Fruit fly (Drosophila melanogaster): ENCODE data around the gene CG7443.
A peak's percentile ranks its signal among the peaks of the same experiment; 100 is the strongest.

CG7443 gene

DNA sequence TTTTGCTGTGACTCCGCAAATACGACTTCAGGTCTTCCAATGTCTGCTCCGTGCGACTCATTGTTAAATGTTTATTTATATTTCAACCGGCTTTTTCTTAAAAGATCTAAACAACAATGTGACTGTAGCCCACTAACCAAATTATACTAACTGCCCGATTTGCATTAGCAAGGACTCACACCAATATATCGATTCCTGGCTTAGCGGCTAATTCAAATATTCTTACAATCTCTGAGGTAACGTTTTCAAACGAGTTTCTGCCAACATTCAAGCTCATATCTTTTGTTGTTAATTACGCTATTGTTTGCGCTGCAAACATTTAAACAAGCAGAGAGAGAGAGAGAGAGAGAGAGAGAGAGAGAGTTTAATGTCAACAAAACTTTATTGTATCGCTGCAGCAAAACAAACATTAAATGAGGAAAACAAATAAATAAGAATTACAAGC, 15.6 kb upstream of the CG7443 start, which contains the start of gene tex (continued):
- no peak for TF ChIP-seq prd (optimal IDR thresholded peaks at IDR 0.05)
- TF ChIP-seq prd (GFP tag; IDR thresholded peaks at IDR 0.05): no peak
- TF ChIP-seq C15 (GFP tag; IDR thresholded peaks at IDR 0.05): no peak
- TF ChIP-seq Fer3 (tag; optimal IDR thresholded peaks at IDR 0.05): peak; percentile 18
- peak; percentile 89 for TF ChIP-seq Asciz (GFP tag; optimal IDR thresholded peaks at IDR 0.05)
- peak; percentile 1 for TF ChIP-seq fd102C (GFP tag; optimal IDR thresholded peaks at IDR 0.05)
- peak; percentile 38 for TF ChIP-seq unpg (GFP tag; optimal IDR thresholded peaks at IDR 0.05)
- TF ChIP-seq ewg (GFP tag; optimal IDR thresholded peaks at IDR 0.05): no peak
- TF ChIP-seq kni (GFP tag; optimal IDR thresholded peaks at IDR 0.05): peak; percentile 68
- TF ChIP-seq sna (GFP tag; IDR thresholded peaks at IDR 0.05; ENCODE audit: partially characterized antibody): 0 out of 2 replicates have a peak, but pooled peaks have one; percentile 44
- TF ChIP-seq Hr78 (GFP tag; optimal IDR thresholded peaks at IDR 0.05): peak in 1 of 2 experiments; percentile 1
- TF ChIP-seq CG4328 (GFP tag; optimal IDR thresholded peaks at IDR 0.05): no peak
- TF ChIP-seq Blimp-1 (GFP tag; optimal IDR thresholded peaks at IDR 0.05): peak; percentile 67
- no peak for TF ChIP-seq trh (GFP tag; optimal IDR thresholded peaks at IDR 0.05)
- TF ChIP-seq dati (GFP tag; IDR thresholded peaks at IDR 0.05): no peak
- peak; percentile 27; the same call in 1 of the 3 replicates for TF ChIP-seq knrl (GFP tag; IDR thresholded peaks at IDR 0.05; ENCODE audit: partially characterized antibody)
- peak; percentile 52 for TF ChIP-seq CG12236 (GFP tag; optimal IDR thresholded peaks at IDR 0.05)
- no peak for TF ChIP-seq CG1792 (GFP tag; optimal IDR thresholded peaks at IDR 0.05)
- no peak for TF ChIP-seq pan (optimal IDR thresholded peaks at IDR 0.05)
- no peak for TF ChIP-seq pan (GFP tag; optimal IDR thresholded peaks at IDR 0.05 in 1 of 2, IDR thresholded peaks at IDR 0.05 in 1 of 2)
- TF ChIP-seq Mrtf (GFP tag; IDR thresholded peaks at IDR 0.05): no peak
- no peak for TF ChIP-seq Ravus (GFP tag; IDR thresholded peaks at IDR 0.05)
- no peak for TF ChIP-seq Hr3 (GFP tag; optimal IDR thresholded peaks at IDR 0.05)
- TF ChIP-seq MBD-R2 (GFP tag; IDR thresholded peaks at IDR 0.05): peak; percentile 76
- TF ChIP-seq mld (GFP tag; IDR thresholded peaks at IDR 0.05; ENCODE audit: partially characterized antibody): no peak
- peak; percentile 31 for TF ChIP-seq CG10431 (GFP tag; optimal IDR thresholded peaks at IDR 0.05)
- TF ChIP-seq CG17568 (GFP tag; optimal IDR thresholded peaks at IDR 0.05): no peak
- TF ChIP-seq lilli (GFP tag; optimal IDR thresholded peaks at IDR 0.05): no peak
- TF ChIP-seq croc (GFP tag; conservative IDR thresholded peaks at IDR 0.05): no peak
- TF ChIP-seq CG2129 (GFP tag; IDR thresholded peaks at IDR 0.05; ENCODE audit: partially characterized antibody): no peak
- no peak for TF ChIP-seq CG13894 (tag; optimal IDR thresholded peaks at IDR 0.05)
- no peak for TF ChIP-seq cato (GFP tag; optimal IDR thresholded peaks at IDR 0.05; ENCODE audit: borderline replicate concordance)
- no peak for TF ChIP-seq CG9932 (GFP tag; IDR thresholded peaks at IDR 0.05)
- no peak for TF ChIP-seq CG8281 (tag; optimal IDR thresholded peaks at IDR 0.05)
- TF ChIP-seq klu (GFP tag; IDR thresholded peaks at IDR 0.05): no peak
- no peak for TF ChIP-seq rib (GFP tag; IDR thresholded peaks at IDR 0.05)
- TF ChIP-seq Ets65A (GFP tag): no peak
- TF ChIP-seq Mad (GFP tag; optimal IDR thresholded peaks at IDR 0.05): no peak
- no peak for TF ChIP-seq sob (GFP tag; IDR thresholded peaks at IDR 0.05)
- no peak for TF ChIP-seq pfk (GFP tag; optimal IDR thresholded peaks at IDR 0.05)
- TF ChIP-seq dimm (GFP tag; IDR thresholded peaks at IDR 0.05): no peak
- no peak for TF ChIP-seq CG13296 (GFP tag; optimal IDR thresholded peaks at IDR 0.05)
- no peak for TF ChIP-seq al (GFP tag; IDR thresholded peaks at IDR 0.05)
- no peak for TF ChIP-seq Hr39 (optimal IDR thresholded peaks at IDR 0.05)
- TF ChIP-seq crol (GFP tag; IDR thresholded peaks at IDR 0.05): no peak
- no peak for TF ChIP-seq CG5180 (GFP tag; optimal IDR thresholded peaks at IDR 0.05)
- no peak for TF ChIP-seq Dfd (GFP tag; optimal IDR thresholded peaks at IDR 0.05)
